Fruit fly (Drosophila melanogaster) whole organism, embryonic: Measurements from ENCODE around the gene CG17717.

ENCODE experiments used
- CG10431 ChIP-seq: fragments of 200-800 bp; sonication (Bioruptor generic); optimal IDR thresholded peaks from 3 replicates; lab custom pipeline; 2018; ENCODE audit warnings: missing biosample characterization, mild to moderate bottlenecking, missing genetic modification characterization
- CG10462 ChIP-seq: fragments of 200-800 bp; sonication (Bioruptor generic); optimal IDR thresholded peaks from 2 replicates; lab custom pipeline; 2016; ENCODE audit warnings: missing biosample characterization, missing genetic modification characterization
- CG10565 ChIP-seq: fragments of 200-800 bp; sonication (Bioruptor generic); optimal IDR thresholded peaks from 3 replicates; lab custom pipeline; 2016; ENCODE audit warnings: missing biosample characterization, mild to moderate bottlenecking, missing genetic modification characterization
- CG12071 ChIP-seq: fragments of 200-800 bp; sonication (Bioruptor generic); optimal IDR thresholded peaks from 3 replicates; lab custom pipeline; 2018; ENCODE audit warnings: missing biosample characterization, mild to moderate bottlenecking, missing genetic modification characterization
- CG12219 ChIP-seq: fragments of 200-800 bp; sonication (Bioruptor generic); optimal IDR thresholded peaks from 3 replicates; lab custom pipeline; 2018; ENCODE audit warnings: missing biosample characterization, mild to moderate bottlenecking, missing genetic modification characterization
- CG14710 ChIP-seq: fragments of 200-800 bp; sonication (Bioruptor generic); optimal IDR thresholded peaks from 3 replicates; lab custom pipeline; 2019; ENCODE audit warnings: missing biosample characterization, mild to moderate bottlenecking, missing genetic modification characterization, moderate library complexity
- CG1602 ChIP-seq: fragments of 200-800 bp; sonication (Bioruptor generic); optimal IDR thresholded peaks from 3 replicates; lab custom pipeline; 2016; ENCODE audit warnings: missing biosample characterization, missing genetic modification characterization
- CG17612 ChIP-seq: fragments of 200-800 bp; sonication (Bioruptor generic); IDR thresholded peaks from 2 replicates; pipeline ENCODE4 v1.3.6; 2022; ENCODE audit warnings: missing biosample characterization, missing genetic modification characterization
- CG31224 ChIP-seq: fragments of 200-800 bp; sonication (Bioruptor generic); IDR thresholded peaks from 2 replicates; pipeline ENCODE4 v1.3.6; 2022; ENCODE audit warnings: missing biosample characterization, missing genetic modification characterization
- CG3407 ChIP-seq: fragments of 200-800 bp; sonication (Bioruptor generic); optimal IDR thresholded peaks from 2 replicates; lab custom pipeline; 2018; ENCODE audit warnings: missing biosample characterization, mild to moderate bottlenecking, missing genetic modification characterization
- CG34422 ChIP-seq: fragments of 200-800 bp; sonication (Bioruptor generic); IDR thresholded peaks from 3 replicates; pipeline ENCODE4 v1.3.6; 2022; ENCODE audit warnings: missing biosample characterization, missing genetic modification characterization
- CG3838 ChIP-seq: fragments of 200-800 bp; sonication (Bioruptor generic); optimal IDR thresholded peaks from 3 replicates; lab custom pipeline; 2016; ENCODE audit warnings: missing biosample characterization, missing genetic modification characterization
- CG4282 ChIP-seq: fragments of 200-800 bp; sonication (Bioruptor generic); optimal IDR thresholded peaks from 2 replicates; lab custom pipeline; 2016; ENCODE audit warnings: missing biosample characterization, missing genetic modification characterization
- CG4404 ChIP-seq: fragments of 200-800 bp; sonication (Bioruptor generic); IDR thresholded peaks from 2 replicates; pipeline ENCODE4 v1.3.6; 2022; ENCODE audit warnings: missing biosample characterization, missing genetic modification characterization
- CG4424 ChIP-seq: fragments of 200-800 bp; sonication (Bioruptor generic); optimal IDR thresholded peaks from 3 replicates; lab custom pipeline; 2016; ENCODE audit warnings: missing biosample characterization, missing genetic modification characterization
- CG6272 ChIP-seq: fragments of 200-800 bp; sonication (Bioruptor generic); IDR thresholded peaks from 2 replicates; pipeline ENCODE4 v1.3.6; 2022; ENCODE audit warnings: missing biosample characterization, missing genetic modification characterization
- CG7963 ChIP-seq: fragments of 200-800 bp; sonication (Bioruptor generic); IDR thresholded peaks from 3 replicates; pipeline ENCODE4 v1.3.6; 2022; ENCODE audit warnings: missing biosample characterization, missing genetic modification characterization; ENCODE audit not compliant: partially characterized antibody
- CG8944 ChIP-seq: fragments of 200-800 bp; sonication (Bioruptor generic); optimal IDR thresholded peaks from 3 replicates; lab custom pipeline; 2016; ENCODE audit warnings: missing biosample characterization, missing genetic modification characterization
- D19B ChIP-seq: fragments of 200-800 bp; sonication (Bioruptor generic); optimal IDR thresholded peaks from 2 replicates; lab custom pipeline; 2017; ENCODE audit warnings: missing biosample characterization, mild to moderate bottlenecking, missing genetic modification characterization
- Dll ChIP-seq: fragments of 200-800 bp; sonication (Bioruptor generic); IDR thresholded peaks from 4 replicates; pipeline ENCODE4 v1.3.6; 2022; ENCODE audit warnings: missing biosample characterization, missing genetic modification characterization; ENCODE audit not compliant: partially characterized antibody
- E2f1 ChIP-seq: fragments of 200-800 bp; sonication (Bioruptor generic); IDR thresholded peaks from 2 replicates; pipeline ENCODE4 v1.3.6; 2022; ENCODE audit warnings: missing biosample characterization, missing genetic modification characterization
- E2f2 ChIP-seq: fragments of 200-800 bp; sonication (Bioruptor generic); IDR thresholded peaks from 2 replicates; pipeline ENCODE4 v1.3.6; 2022; ENCODE audit warnings: missing biosample characterization, missing genetic modification characterization
- Fer3 ChIP-seq: fragments of 200-800 bp; sonication (Bioruptor generic); optimal IDR thresholded peaks from 2 replicates; lab custom pipeline; 2018; ENCODE audit warnings: missing biosample characterization, mild to moderate bottlenecking, missing genetic modification characterization, moderate library complexity
- GATAe ChIP-seq: fragments of 200-800 bp; sonication (Bioruptor generic); conservative IDR thresholded peaks from 2 replicates; pipeline ENCODE4 v1.3.6; 2022; ENCODE audit warnings: missing biosample characterization, missing genetic modification characterization
- Lpt ChIP-seq: fragments of >200 bp; optimal IDR thresholded peaks from 2 replicates; lab custom pipeline; 2018; ENCODE audit warnings: missing biosample characterization, missing genetic modification characterization
- Nf-YA ChIP-seq: fragments of 200-800 bp; sonication (Bioruptor generic); IDR thresholded peaks from 2 replicates; pipeline ENCODE4 v1.3.6; 2022; ENCODE audit warnings: missing biosample characterization, missing genetic modification characterization
- Ravus ChIP-seq: fragments of 200-800 bp; sonication (Bioruptor generic); IDR thresholded peaks from 2 replicates; pipeline ENCODE4 v1.3.6; 2022; ENCODE audit warnings: missing biosample characterization, missing genetic modification characterization
- Rfx ChIP-seq: fragments of 200-800 bp; sonication (Bioruptor generic); IDR thresholded peaks from 2 replicates; pipeline ENCODE4 v1.3.6; 2022; ENCODE audit warnings: missing biosample characterization, missing genetic modification characterization
- Sin3A ChIP-seq: fragments of >200 bp; optimal IDR thresholded peaks from 2 replicates; lab custom pipeline; 2018
- Sry-δ ChIP-seq: fragments of 200-800 bp; sonication (Bioruptor generic); optimal IDR thresholded peaks from 2 replicates; lab custom pipeline; 2016; ENCODE audit warnings: missing biosample characterization, missing genetic modification characterization
- Trl ChIP-seq, 3 experiments: fragments of >200 bp in 2 of 3; fragments of 200-800 bp in 1 of 3; sonication (Bioruptor generic) in 1 of 3; optimal IDR thresholded peaks; 2 replicates in 1 of 3; 3 replicates in 2 of 3; lab custom pipeline; 2016 to 2017; ENCODE audit warnings: missing biosample characterization in 1 of 3, missing genetic modification characterization in 1 of 3
- ac ChIP-seq: fragments of 200-800 bp; sonication (Bioruptor generic); optimal IDR thresholded peaks from 3 replicates; lab custom pipeline; 2017; ENCODE audit warnings: missing biosample characterization, mild to moderate bottlenecking, missing genetic modification characterization
- amos ChIP-seq: fragments of 200-800 bp; sonication (Bioruptor generic); IDR thresholded peaks from 2 replicates; pipeline ENCODE4 v1.3.6; 2022; ENCODE audit warnings: missing biosample characterization, missing genetic modification characterization; ENCODE audit not compliant: partially characterized antibody
- ato ChIP-seq: fragments of 200-800 bp; sonication (Bioruptor generic); IDR thresholded peaks from 2 replicates; pipeline ENCODE4 v1.3.6; 2022; ENCODE audit warnings: missing biosample characterization, missing genetic modification characterization; ENCODE audit not compliant: partially characterized antibody
- cas ChIP-seq: fragments of 200-800 bp; sonication (Bioruptor generic); IDR thresholded peaks from 2 replicates; pipeline ENCODE4 v1.3.6; 2022; ENCODE audit warnings: missing biosample characterization, missing genetic modification characterization
- fru ChIP-seq: fragments of >200 bp; optimal IDR thresholded peaks from 2 replicates; lab custom pipeline; 2017
- gro ChIP-seq: fragments of 200-800 bp; sonication (Bioruptor generic); optimal IDR thresholded peaks from 2 replicates; lab custom pipeline; 2016; ENCODE audit warnings: missing biosample characterization, missing genetic modification characterization
- h ChIP-seq: fragments of >200 bp; optimal IDR thresholded peaks from 2 replicates; lab custom pipeline; 2017
- lov ChIP-seq, 2 experiments: fragments of 200-800 bp in 1 of 2; fragments of >200 bp in 1 of 2; sonication (Bioruptor generic) in 1 of 2; IDR thresholded peaks in 1 of 2; optimal IDR thresholded peaks in 1 of 2; 2 replicates in 1 of 2; 3 replicates in 1 of 2; pipeline versions ENCODE4 v1.3.6 to Lab custom; 2017 to 2022; ENCODE audit warnings: missing biosample characterization in 1 of 2, missing genetic modification characterization in 1 of 2
- nerfin-2 ChIP-seq: fragments of 200-800 bp; sonication (Bioruptor generic); IDR thresholded peaks from 2 replicates; pipeline ENCODE4 v1.3.6; 2022; ENCODE audit warnings: missing biosample characterization, missing genetic modification characterization; ENCODE audit not compliant: partially characterized antibody
- pum ChIP-seq: fragments of 200-800 bp; sonication (Bioruptor generic); optimal IDR thresholded peaks from 2 replicates; lab custom pipeline; 2016; ENCODE audit warnings: missing biosample characterization, missing genetic modification characterization
- pzg ChIP-seq: fragments of 200-800 bp; sonication (Bioruptor generic); optimal IDR thresholded peaks from 3 replicates; lab custom pipeline; 2018; ENCODE audit warnings: missing biosample characterization, mild to moderate bottlenecking, missing genetic modification characterization, moderate library complexity
- schlank ChIP-seq: fragments of 200-800 bp; sonication (Bioruptor generic); optimal IDR thresholded peaks from 2 replicates; lab custom pipeline; 2018; ENCODE audit warnings: missing biosample characterization, mild to moderate bottlenecking, missing genetic modification characterization
- sima ChIP-seq: fragments of 200-800 bp; sonication (Bioruptor generic); optimal IDR thresholded peaks from 2 replicates; lab custom pipeline; 2016; ENCODE audit warnings: missing biosample characterization, missing genetic modification characterization
- slou ChIP-seq: fragments of 200-800 bp; sonication (Bioruptor generic); optimal IDR thresholded peaks from 3 replicates; lab custom pipeline; 2016; ENCODE audit warnings: missing biosample characterization, missing genetic modification characterization
- stc ChIP-seq: fragments of 200-800 bp; sonication (Bioruptor generic); IDR thresholded peaks from 2 replicates; pipeline ENCODE4 v1.3.6; 2022; ENCODE audit warnings: missing biosample characterization, missing genetic modification characterization
- tna ChIP-seq: fragments of 200-800 bp; sonication (Bioruptor generic); IDR thresholded peaks from 2 replicates; pipeline ENCODE4 v1.3.6; 2022; ENCODE audit warnings: missing biosample characterization, missing genetic modification characterization; ENCODE audit not compliant: partially characterized antibody
- trem ChIP-seq: fragments of 200-800 bp; optimal IDR thresholded peaks from 3 replicates; lab custom pipeline; 2019; ENCODE audit warnings: missing biosample characterization, mild to moderate bottlenecking, missing genetic modification characterization, moderate library complexity
- twi ChIP-seq: fragments of 200-800 bp; optimal IDR thresholded peaks from 2 replicates; lab custom pipeline; 2019; ENCODE audit warnings: missing biosample characterization, mild to moderate bottlenecking, missing genetic modification characterization, moderate library complexity
- wor ChIP-seq: fragments of 200-800 bp; sonication (Bioruptor generic); IDR thresholded peaks from 2 replicates; pipeline ENCODE4 v1.3.6; 2022; ENCODE audit warnings: missing biosample characterization, missing genetic modification characterization

CG17717 gene

dm6 chrX:6601641-6602276 is 12.7 kb downstream of the CG17717 start (continued):
- TF ChIP-seq h (lab: Kevin White, UChicago): no peak
- peak; percentile 58 for TF ChIP-seq CG10565
- TF ChIP-seq pzg (GFP tag; lab: Kevin White, UChicago): peak; percentile 6
- TF ChIP-seq lov (optimal IDR thresholded peaks at IDR 0.05; lab: Kevin White, UChicago): no peak
- TF ChIP-seq lov (GFP tag; IDR thresholded peaks at IDR 0.05; lab: Robert Waterston, UW): peak; percentile 85; the same call in 2 of the 3 replicates
- peak; percentile 75 for TF ChIP-seq ac (GFP tag; lab: Kevin White, UChicago)
- no peak for TF ChIP-seq fru (lab: Kevin White, UChicago)
- TF ChIP-seq CG3838 (GFP tag; lab: Kevin White, UChicago): peak; percentile 66
- peak; percentile 85 for TF ChIP-seq E2f1 (GFP tag; lab: Robert Waterston, UW)
- no peak for TF ChIP-seq tna (GFP tag; lab: Robert Waterston, UW)
- peak; percentile 81 for TF ChIP-seq pum
- TF ChIP-seq CG17612 (GFP tag; lab: Robert Waterston, UW): peak; percentile 62
- TF ChIP-seq CG12071 (GFP tag; lab: Kevin White, UChicago): peak; percentile 86
- TF ChIP-seq Fer3 (tag; lab: Kevin White, UChicago): peak; percentile 88
- TF ChIP-seq CG34422: peak; percentile 85
- TF ChIP-seq CG8944 (GFP tag; lab: Kevin White, UChicago): peak; percentile 67
- TF ChIP-seq twi (tag; lab: Kevin White, UChicago): peak; percentile 85
- TF ChIP-seq cas: 0 out of 2 replicates have a peak, but pooled peaks have one; percentile 19
- TF ChIP-seq nerfin-2: peak; percentile 15; the same call in 1 of the 2 replicates
- TF ChIP-seq CG6272 (GFP tag; lab: Robert Waterston, UW): peak; percentile 82
- TF ChIP-seq CG14710 (tag; lab: Kevin White, UChicago): peak; percentile 91
- peak; percentile 81 for TF ChIP-seq schlank
- peak; percentile 84 for TF ChIP-seq Rfx (GFP tag; lab: Robert Waterston, UW)
- peak; percentile 91 for TF ChIP-seq slou (GFP tag; lab: Kevin White, UChicago)
- peak; percentile 70 for TF ChIP-seq Nf-YA (GFP tag; lab: Robert Waterston, UW)
- peak; percentile 84 for TF ChIP-seq CG4404 (GFP tag; lab: Robert Waterston, UW)
- peak; percentile 23; the same call in 1 of the 2 replicates for TF ChIP-seq amos (GFP tag; lab: Robert Waterston, UW)
- TF ChIP-seq Ravus: peak; percentile 55
- peak; percentile 93 for TF ChIP-seq CG4424 (GFP tag; lab: Kevin White, UChicago)
- 0 out of 4 replicates have a peak, but pooled peaks have one; percentile 39 for TF ChIP-seq Dll
- peak; percentile 74 for TF ChIP-seq E2f2 (GFP tag; lab: Robert Waterston, UW)
- peak; percentile 61 for TF ChIP-seq sima (GFP tag; lab: Kevin White, UChicago)
- TF ChIP-seq CG10431 (GFP tag; lab: Kevin White, UChicago): peak; percentile 79
- TF ChIP-seq gro (GFP tag; lab: Kevin White, UChicago): peak; percentile 79
- peak; percentile 82 for TF ChIP-seq CG3407
- TF ChIP-seq Trl (optimal IDR thresholded peaks at IDR 0.05; lab: Kevin White, UChicago): peak; percentile 72 to 75
- peak; percentile 75 for TF ChIP-seq Trl (GFP tag; optimal IDR thresholded peaks at IDR 0.05; lab: Kevin White, UChicago)
- TF ChIP-seq CG4282 (GFP tag; lab: Kevin White, UChicago): peak; percentile 62
- no peak for TF ChIP-seq Sin3A (lab: Kevin White, UChicago)
- TF ChIP-seq CG31224 (GFP tag; lab: Robert Waterston, UW): peak; percentile 44
- no peak for TF ChIP-seq Lpt (GFP tag; lab: Kevin White, UChicago)
- peak; percentile 92 for TF ChIP-seq CG12219 (GFP tag; lab: Kevin White, UChicago)
- peak; percentile 86 for TF ChIP-seq CG10462 (GFP tag; lab: Kevin White, UChicago)
- no peak for TF ChIP-seq ato (GFP tag; lab: Robert Waterston, UW)
- peak; percentile 79 for TF ChIP-seq D19B (GFP tag; lab: Kevin White, UChicago)
- TF ChIP-seq wor (GFP tag; lab: Robert Waterston, UW): peak; percentile 87
- TF ChIP-seq Sry-δ (GFP tag; lab: Kevin White, UChicago): peak; percentile 38
- TF ChIP-seq trem (tag; lab: Kevin White, UChicago): peak; percentile 84
- TF ChIP-seq CG7963 (GFP tag; lab: Robert Waterston, UW): 0 out of 3 replicates have a peak, but pooled peaks have one; percentile 35
- TF ChIP-seq GATAe: peak; percentile 68; the same call in 1 of the 2 replicates
- peak; percentile 85 for TF ChIP-seq CG1602 (GFP tag; lab: Kevin White, UChicago)
- peak; percentile 88 for TF ChIP-seq stc
